Fruit fly (Drosophila melanogaster) whole organism, embryonic: ENCODE results near the gene Sf3b3.

ENCODE experiments used
- BEAF-32 ChIP-seq: fragments of 200-800 bp; sonication (Bioruptor generic); optimal IDR thresholded peaks from 3 replicates; lab custom pipeline; 2017; ENCODE audit warnings: missing biosample characterization, missing genetic modification characterization, mild to moderate bottlenecking, moderate library complexity, missing genetic modification reagents
- CG10147 ChIP-seq: fragments of 200-800 bp; sonication (Bioruptor generic); optimal IDR thresholded peaks from 2 replicates; lab custom pipeline; 2019; ENCODE audit warnings: missing biosample characterization, mild to moderate bottlenecking, missing genetic modification characterization, moderate library complexity
- CG11093 ChIP-seq: fragments of 200-800 bp; sonication (Bioruptor generic); IDR thresholded peaks from 3 replicates; pipeline ENCODE4 v1.3.6; 2022; ENCODE audit warnings: missing biosample characterization, missing genetic modification characterization
- CG1529 ChIP-seq: fragments of 200-800 bp; sonication (Bioruptor generic); optimal IDR thresholded peaks from 3 replicates; lab custom pipeline; 2018; ENCODE audit warnings: missing biosample characterization, missing genetic modification characterization
- CG1647 ChIP-seq: fragments of 200-800 bp; sonication (Bioruptor generic); optimal IDR thresholded peaks from 3 replicates; lab custom pipeline; 2016; ENCODE audit warnings: missing biosample characterization, missing genetic modification characterization
- CG18599 ChIP-seq: fragments of 200-800 bp; sonication (Bioruptor generic); optimal IDR thresholded peaks from 3 replicates; lab custom pipeline; 2017; ENCODE audit warnings: missing biosample characterization, missing genetic modification characterization, mild to moderate bottlenecking, moderate library complexity, missing genetic modification reagents
- CG2120 ChIP-seq: fragments of 200-800 bp; sonication (Bioruptor generic); optimal IDR thresholded peaks from 3 replicates; lab custom pipeline; 2016; ENCODE audit warnings: missing biosample characterization, missing genetic modification characterization
- CG2129 ChIP-seq: fragments of 200-800 bp; sonication (Bioruptor generic); IDR thresholded peaks from 2 replicates; pipeline ENCODE4 v1.3.6; 2022; ENCODE audit warnings: missing biosample characterization, missing genetic modification characterization; ENCODE audit not compliant: partially characterized antibody
- CG2712 ChIP-seq: fragments of 200-800 bp; optimal IDR thresholded peaks from 3 replicates; lab custom pipeline; 2019; ENCODE audit warnings: missing biosample characterization, mild to moderate bottlenecking, missing genetic modification characterization, moderate library complexity
- CG30403 ChIP-seq: fragments of 200-800 bp; sonication (Bioruptor generic); optimal IDR thresholded peaks from 3 replicates; lab custom pipeline; 2016; ENCODE audit warnings: missing biosample characterization, missing genetic modification characterization
- CG31365 ChIP-seq: fragments of 200-800 bp; sonication (Bioruptor generic); optimal IDR thresholded peaks from 2 replicates; lab custom pipeline; 2018; ENCODE audit warnings: missing biosample characterization, mild to moderate bottlenecking, missing genetic modification characterization
- CG32767 ChIP-seq: fragments of 200-800 bp; sonication (Bioruptor generic); IDR thresholded peaks from 2 replicates; pipeline ENCODE4 v1.3.6; 2022; ENCODE audit warnings: missing biosample characterization, missing genetic modification characterization
- CG34376 ChIP-seq: fragments of 200-800 bp; sonication (Bioruptor generic); optimal IDR thresholded peaks from 2 replicates; lab custom pipeline; 2018; ENCODE audit warnings: missing biosample characterization, mild to moderate bottlenecking, missing genetic modification characterization
- CG4424 ChIP-seq: fragments of 200-800 bp; sonication (Bioruptor generic); optimal IDR thresholded peaks from 3 replicates; lab custom pipeline; 2016; ENCODE audit warnings: missing biosample characterization, missing genetic modification characterization
- CG5245 ChIP-seq: fragments of 200-800 bp; sonication (Bioruptor generic); optimal IDR thresholded peaks from 3 replicates; lab custom pipeline; 2016; ENCODE audit warnings: missing biosample characterization, missing genetic modification characterization
- CG7357 ChIP-seq: fragments of 200-800 bp; sonication (Bioruptor generic); IDR thresholded peaks from 3 replicates; pipeline ENCODE4 v1.3.6; 2022; ENCODE audit warnings: missing biosample characterization, missing genetic modification characterization
- CG7786 ChIP-seq: fragments of 200-800 bp; sonication (Bioruptor generic); optimal IDR thresholded peaks from 2 replicates; lab custom pipeline; 2016; ENCODE audit warnings: missing biosample characterization, missing genetic modification characterization
- CG8944 ChIP-seq: fragments of 200-800 bp; sonication (Bioruptor generic); optimal IDR thresholded peaks from 3 replicates; lab custom pipeline; 2016; ENCODE audit warnings: missing biosample characterization, missing genetic modification characterization
- CG9437 ChIP-seq: fragments of 200-800 bp; sonication (Bioruptor generic); optimal IDR thresholded peaks from 2 replicates; lab custom pipeline; 2018; ENCODE audit warnings: missing biosample characterization, mild to moderate bottlenecking, missing genetic modification characterization
- CG9817 ChIP-seq: fragments of 200-800 bp; sonication (Bioruptor generic); optimal IDR thresholded peaks from 2 replicates; lab custom pipeline; 2018; ENCODE audit warnings: missing biosample characterization, mild to moderate bottlenecking, missing genetic modification characterization, moderate library complexity
- Dip3 ChIP-seq: fragments of 200-800 bp; sonication (Bioruptor generic); optimal IDR thresholded peaks from 3 replicates; lab custom pipeline; 2016; ENCODE audit warnings: missing biosample characterization, missing genetic modification characterization
- Doc3 ChIP-seq: fragments of 200-800 bp; sonication (Bioruptor generic); IDR thresholded peaks from 3 replicates; pipeline ENCODE4 v1.3.6; 2022; ENCODE audit warnings: missing biosample characterization, missing genetic modification characterization; ENCODE audit not compliant: partially characterized antibody
- E2f1 ChIP-seq: fragments of 200-800 bp; sonication (Bioruptor generic); IDR thresholded peaks from 2 replicates; pipeline ENCODE4 v1.3.6; 2022; ENCODE audit warnings: missing biosample characterization, missing genetic modification characterization
- Eip74EF ChIP-seq, 2 experiments: fragments of 200-800 bp in 1 of 2; fragments of >200 bp in 1 of 2; sonication (Bioruptor generic) in 1 of 2; optimal IDR thresholded peaks; 2 replicates each; lab custom pipeline; 2017 to 2019; ENCODE audit warnings: missing biosample characterization in 2 of 2, missing genetic modification characterization in 2 of 2, mild to moderate bottlenecking in 1 of 2, moderate library complexity in 1 of 2
- GATAe ChIP-seq: fragments of 200-800 bp; sonication (Bioruptor generic); conservative IDR thresholded peaks from 2 replicates; pipeline ENCODE4 v1.3.6; 2022; ENCODE audit warnings: missing biosample characterization, missing genetic modification characterization
- HLH4C ChIP-seq: fragments of 200-800 bp; sonication (Bioruptor generic); IDR thresholded peaks from 3 replicates; pipeline ENCODE4 v1.3.6; 2022; ENCODE audit warnings: missing biosample characterization, missing genetic modification characterization; ENCODE audit not compliant: partially characterized antibody
- Lhr ChIP-seq: fragments of 200-800 bp; sonication (Bioruptor generic); optimal IDR thresholded peaks from 3 replicates; lab custom pipeline; 2017; ENCODE audit warnings: mild to moderate bottlenecking, missing biosample characterization, missing genetic modification reagents, missing genetic modification characterization
- NC2α ChIP-seq: fragments of 200-800 bp; sonication (Bioruptor generic); optimal IDR thresholded peaks from 2 replicates; lab custom pipeline; 2016; ENCODE audit warnings: missing biosample characterization, missing genetic modification characterization
- Nf-YC ChIP-seq: fragments of 200-800 bp; optimal IDR thresholded peaks from 3 replicates; lab custom pipeline; 2019; ENCODE audit warnings: missing biosample characterization, mild to moderate bottlenecking, missing genetic modification characterization, moderate library complexity
- Ptx1 ChIP-seq: fragments of 200-800 bp; sonication (Bioruptor generic); IDR thresholded peaks from 2 replicates; pipeline ENCODE4 v1.3.6; 2022; ENCODE audit warnings: missing biosample characterization, missing genetic modification characterization
- Ravus ChIP-seq: fragments of 200-800 bp; sonication (Bioruptor generic); IDR thresholded peaks from 2 replicates; pipeline ENCODE4 v1.3.6; 2022; ENCODE audit warnings: missing biosample characterization, missing genetic modification characterization
- Rfx ChIP-seq: fragments of 200-800 bp; sonication (Bioruptor generic); IDR thresholded peaks from 2 replicates; pipeline ENCODE4 v1.3.6; 2022; ENCODE audit warnings: missing biosample characterization, missing genetic modification characterization
- Sin3A ChIP-seq: fragments of >200 bp; optimal IDR thresholded peaks from 2 replicates; lab custom pipeline; 2018
- YL-1 ChIP-seq: fragments of 200-800 bp; sonication (Bioruptor generic); optimal IDR thresholded peaks from 3 replicates; lab custom pipeline; 2017; ENCODE audit warnings: missing biosample characterization, mild to moderate bottlenecking, missing genetic modification characterization
- al ChIP-seq: fragments of 200-800 bp; sonication (Bioruptor generic); IDR thresholded peaks from 2 replicates; pipeline ENCODE4 v1.3.6; 2022; ENCODE audit warnings: missing biosample characterization, missing genetic modification characterization
- bcd ChIP-seq: fragments of 200-800 bp; sonication (Bioruptor generic); optimal IDR thresholded peaks from 2 replicates; lab custom pipeline; 2017; ENCODE audit warnings: missing biosample characterization, mild to moderate bottlenecking, missing genetic modification characterization
- bsh ChIP-seq, 2 experiments: fragments of 200-800 bp; sonication (Bioruptor generic); optimal IDR thresholded peaks; 2 replicates each; lab custom pipeline; 2017 to 2018; ENCODE audit warnings: mild to moderate bottlenecking in 2 of 2, missing biosample characterization in 2 of 2, missing genetic modification characterization in 2 of 2, moderate library complexity in 1 of 2
- croc ChIP-seq: fragments of 200-800 bp; sonication (Bioruptor generic); conservative IDR thresholded peaks from 3 replicates; pipeline ENCODE4 v1.3.6; 2022; ENCODE audit warnings: missing biosample characterization, missing genetic modification characterization
- dysf ChIP-seq: fragments of 200-800 bp; sonication (Bioruptor generic); IDR thresholded peaks from 3 replicates; pipeline ENCODE4 v1.3.6; 2022; ENCODE audit warnings: missing biosample characterization, missing genetic modification characterization
- grau ChIP-seq: fragments of 200-800 bp; optimal IDR thresholded peaks from 3 replicates; lab custom pipeline; 2019; ENCODE audit warnings: missing biosample characterization, mild to moderate bottlenecking, missing genetic modification characterization, moderate library complexity
- lab ChIP-seq: fragments of 200-800 bp; sonication (Bioruptor generic); optimal IDR thresholded peaks from 3 replicates; lab custom pipeline; 2017; ENCODE audit warnings: missing biosample characterization, missing genetic modification characterization, mild to moderate bottlenecking, moderate library complexity, missing genetic modification reagents
- nmo ChIP-seq: fragments of 200-800 bp; sonication (Bioruptor generic); optimal IDR thresholded peaks from 2 replicates; lab custom pipeline; 2018; ENCODE audit warnings: missing biosample characterization, mild to moderate bottlenecking, missing genetic modification characterization, moderate library complexity
- onecut ChIP-seq: fragments of 200-800 bp; sonication (Bioruptor generic); IDR thresholded peaks from 2 replicates; pipeline ENCODE4 v1.3.6; 2022; ENCODE audit warnings: missing biosample characterization, missing genetic modification characterization
- p53 ChIP-seq: fragments of 200-800 bp; sonication (Bioruptor generic); optimal IDR thresholded peaks from 2 replicates; lab custom pipeline; 2016; ENCODE audit warnings: missing biosample characterization, missing genetic modification characterization
- pum ChIP-seq: fragments of 200-800 bp; sonication (Bioruptor generic); optimal IDR thresholded peaks from 2 replicates; lab custom pipeline; 2016; ENCODE audit warnings: missing biosample characterization, missing genetic modification characterization
- pzg ChIP-seq: fragments of 200-800 bp; sonication (Bioruptor generic); optimal IDR thresholded peaks from 3 replicates; lab custom pipeline; 2018; ENCODE audit warnings: missing biosample characterization, mild to moderate bottlenecking, missing genetic modification characterization, moderate library complexity
- sima ChIP-seq: fragments of 200-800 bp; sonication (Bioruptor generic); optimal IDR thresholded peaks from 2 replicates; lab custom pipeline; 2016; ENCODE audit warnings: missing biosample characterization, missing genetic modification characterization
- slou ChIP-seq: fragments of 200-800 bp; sonication (Bioruptor generic); optimal IDR thresholded peaks from 3 replicates; lab custom pipeline; 2016; ENCODE audit warnings: missing biosample characterization, missing genetic modification characterization
- sna ChIP-seq: fragments of 200-800 bp; sonication (Bioruptor generic); IDR thresholded peaks from 2 replicates; pipeline ENCODE4 v1.3.6; 2022; ENCODE audit warnings: missing biosample characterization, missing genetic modification characterization; ENCODE audit not compliant: partially characterized antibody

Gene Sf3b3

DNA sequence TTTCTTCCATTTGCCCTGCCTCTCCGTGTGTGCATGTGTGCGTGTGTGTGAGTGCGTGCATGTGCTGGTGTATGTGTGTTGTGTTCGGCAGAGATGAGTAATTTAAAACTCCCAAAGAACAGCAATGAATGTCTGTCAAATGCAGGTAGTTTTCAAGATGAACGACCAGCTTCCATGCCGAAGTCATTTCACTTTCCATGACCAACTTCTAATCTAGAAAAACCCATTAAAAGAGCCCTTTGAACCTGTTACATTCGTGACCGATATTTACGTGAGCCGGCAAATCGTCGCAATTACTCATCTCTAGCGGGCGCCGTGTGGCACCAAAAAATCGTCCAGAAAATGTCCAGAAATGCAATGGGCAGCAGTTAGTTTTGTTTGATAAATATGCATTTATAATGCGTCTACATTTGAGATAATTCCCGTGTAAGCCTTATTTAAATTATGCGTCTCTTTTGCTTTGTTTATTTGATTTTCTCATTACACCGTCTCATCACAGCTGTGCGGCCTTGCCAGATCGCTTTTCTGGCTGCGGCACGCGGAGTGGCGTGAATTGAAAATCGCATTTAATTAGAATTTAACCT, 39.3 kb upstream of the Sf3b3 start (continued):
- TF ChIP-seq Lhr (GFP tag; lab: Kevin White, UChicago) = no peak
- peak; percentile 2 for TF ChIP-seq CG18599 (GFP tag; lab: Kevin White, UChicago)
- no peak for TF ChIP-seq CG5245 (GFP tag; lab: Kevin White, UChicago)
- TF ChIP-seq Ravus (GFP tag; lab: Robert Waterston, UW) = no peak
- 0 out of 2 replicates have a peak, but pooled peaks have one; percentile 38 for TF ChIP-seq Ptx1
- TF ChIP-seq CG7786 (GFP tag; lab: Kevin White, UChicago) = peak; percentile 40
- TF ChIP-seq CG11093 (GFP tag; lab: Robert Waterston, UW) = 0 out of 3 replicates have a peak, but pooled peaks have one; percentile 15
- TF ChIP-seq CG32767 (GFP tag; lab: Robert Waterston, UW) = 0 out of 2 replicates have a peak, but pooled peaks have one; percentile 34
- peak; percentile 70 for TF ChIP-seq CG30403 (GFP tag; lab: Kevin White, UChicago)
- no peak for TF ChIP-seq NC2α (GFP tag; lab: Kevin White, UChicago)
- peak in 1 of 2 experiments; percentile 38 for TF ChIP-seq bsh (GFP tag; optimal IDR thresholded peaks at IDR 0.05; lab: Kevin White, UChicago)
- peak; percentile 30 for TF ChIP-seq pzg
- no peak for TF ChIP-seq CG34376 (GFP tag; lab: Kevin White, UChicago)
- TF ChIP-seq CG8944 (GFP tag; lab: Kevin White, UChicago) = peak; percentile 59
- peak; percentile 55; the same call in 1 of the 3 replicates for TF ChIP-seq dysf
- peak; percentile 18 for TF ChIP-seq Dip3 (GFP tag; lab: Kevin White, UChicago)
- TF ChIP-seq CG31365 (tag; lab: Kevin White, UChicago) = no peak
- TF ChIP-seq Nf-YC = peak; percentile 44
- TF ChIP-seq HLH4C = peak; percentile 75
- TF ChIP-seq pum = peak; percentile 48
- peak; percentile 41 for TF ChIP-seq grau (tag; lab: Kevin White, UChicago)
- TF ChIP-seq CG1529 (GFP tag; lab: Kevin White, UChicago) = no peak
- TF ChIP-seq Eip74EF (GFP tag; optimal IDR thresholded peaks at IDR 0.05; lab: Kevin White, UChicago) = no peak
- TF ChIP-seq CG2712 (tag; lab: Kevin White, UChicago) = peak; percentile 42
- no peak for TF ChIP-seq slou (GFP tag; lab: Kevin White, UChicago)
- peak; percentile 9 for TF ChIP-seq CG4424 (GFP tag; lab: Kevin White, UChicago)
- no peak for TF ChIP-seq sima (GFP tag; lab: Kevin White, UChicago)
- TF ChIP-seq E2f1 (GFP tag; lab: Robert Waterston, UW) = 0 out of 2 replicates have a peak, but pooled peaks have one; percentile 17
- peak; percentile 41; the same call in 1 of the 2 replicates for TF ChIP-seq al (GFP tag; lab: Robert Waterston, UW)
- peak; percentile 64 for TF ChIP-seq CG2129 (GFP tag; lab: Robert Waterston, UW)
- no peak for TF ChIP-seq GATAe (GFP tag; lab: Robert Waterston, UW)
- TF ChIP-seq CG10147 (GFP tag; lab: Kevin White, UChicago) = peak; percentile 29
- TF ChIP-seq bcd (GFP tag; lab: Kevin White, UChicago) = peak; percentile 24
- peak; percentile 56 for TF ChIP-seq YL-1 (GFP tag; lab: Kevin White, UChicago)
- TF ChIP-seq croc (GFP tag; lab: Robert Waterston, UW) = no peak
- no peak for TF ChIP-seq CG1647 (GFP tag; lab: Kevin White, UChicago)
- TF ChIP-seq sna (GFP tag; lab: Robert Waterston, UW) = peak; percentile 72
- TF ChIP-seq CG9817 (tag; lab: Kevin White, UChicago) = peak; percentile 50
- peak; percentile 93 for TF ChIP-seq Sin3A (lab: Kevin White, UChicago)
- peak; percentile 67 for TF ChIP-seq CG2120
- peak; percentile 55 for TF ChIP-seq CG9437 (GFP tag; lab: Kevin White, UChicago)
- peak; percentile 30 for TF ChIP-seq lab (GFP tag; lab: Kevin White, UChicago)
- TF ChIP-seq CG7357 (GFP tag; lab: Robert Waterston, UW) = no peak
- peak; percentile 77; the same call in 2 of the 3 replicates for TF ChIP-seq Doc3 (GFP tag; lab: Robert Waterston, UW)
- peak; percentile 91 for TF ChIP-seq BEAF-32 (GFP tag; lab: Kevin White, UChicago)
- no peak for TF ChIP-seq onecut (GFP tag; lab: Robert Waterston, UW)
- peak; percentile 53; the same call in 1 of the 2 replicates for TF ChIP-seq Rfx (GFP tag; lab: Robert Waterston, UW)
- no peak for TF ChIP-seq p53 (GFP tag; lab: Kevin White, UChicago)
- peak; percentile 62 for TF ChIP-seq nmo (GFP tag; lab: Kevin White, UChicago)
